Fruit fly (Drosophila melanogaster) whole organism: Measurements from ENCODE around the gene CG8814.

ENCODE experiments used
- CG8478 ChIP-seq: fragments of >200 bp; optimal IDR thresholded peaks from 2 replicates; lab custom pipeline; 2018; ENCODE audit warnings: inconsistent platforms
- EcR ChIP-seq, 2 experiments: fragments of >200 bp; optimal IDR thresholded peaks; 2 replicates each; lab custom pipeline; 2017; ENCODE audit warnings: missing biosample characterization in 2 of 2, missing genetic modification characterization in 2 of 2, missing genetic modification reagents in 2 of 2
- pan ChIP-seq: fragments of >200 bp; optimal IDR thresholded peaks from 2 replicates; lab custom pipeline; 2017
- psq ChIP-seq: fragments of >200 bp; optimal IDR thresholded peaks from 2 replicates; lab custom pipeline; 2017
- usp ChIP-seq: fragments of >200 bp; optimal IDR thresholded peaks from 2 replicates; lab custom pipeline; 2017; ENCODE audit warnings: missing biosample characterization, missing genetic modification characterization, mixed read lengths

dm6 chr2L:2869008-2869702, 5.5 kb upstream of the CG8814 start, which contains the start of gene CG8813:
- TF ChIP-seq CG8478 (lab: Kevin White, UChicago) (no peak), pan (lab: Kevin White, UChicago) (no peak), EcR (GFP tag; optimal IDR thresholded peaks at IDR 0.05; lab: Kevin White, UChicago) (no peak), usp (GFP tag; lab: Kevin White, UChicago) (no peak), psq (lab: Kevin White, UChicago) (no peak)
